Fruit fly (Drosophila melanogaster): ENCODE data around the gene CG3061.

CG3061 gene

dm6 chr3R:13999531-13999930 lies 32.6 kb upstream of the CG3061 start (continued):
- peak; percentile 62 for TF ChIP-seq Rx (GFP tag; IDR thresholded peaks at IDR 0.05)
- no peak for TF ChIP-seq CG11398 (GFP tag; optimal IDR thresholded peaks at IDR 0.05)
- no peak for TF ChIP-seq CG13775 (GFP tag; optimal IDR thresholded peaks at IDR 0.05)
- peak; percentile 21 for TF ChIP-seq disco-r (GFP tag; optimal IDR thresholded peaks at IDR 0.05)
- no peak for TF ChIP-seq CG4360 (GFP tag; IDR thresholded peaks at IDR 0.05)
- TF ChIP-seq CG15479 (GFP tag; optimal IDR thresholded peaks at IDR 0.05), result no peak
- TF ChIP-seq seq (GFP tag; IDR thresholded peaks at IDR 0.05), result 0 out of 2 replicates have a peak, but pooled peaks have one; percentile 33
- no peak for TF ChIP-seq bigmax (GFP tag; optimal IDR thresholded peaks at IDR 0.05)
- TF ChIP-seq CG33557 (GFP tag; optimal IDR thresholded peaks at IDR 0.05), result no peak
- TF ChIP-seq grn (GFP tag; optimal IDR thresholded peaks at IDR 0.05), result no peak
- no peak; the same call in 1 of the 2 replicates for TF ChIP-seq CG31224 (GFP tag; IDR thresholded peaks at IDR 0.05)
- no peak for TF ChIP-seq z (GFP tag; IDR thresholded peaks at IDR 0.05)
- no peak for TF ChIP-seq schlank (tag; optimal IDR thresholded peaks at IDR 0.05)
- TF ChIP-seq ac (GFP tag; optimal IDR thresholded peaks at IDR 0.05), result no peak
- no peak for TF ChIP-seq toy (GFP tag; IDR thresholded peaks at IDR 0.05)
- TF ChIP-seq CG16813 (GFP tag; IDR thresholded peaks at IDR 0.05; ENCODE audit: partially characterized antibody), result no peak
- TF ChIP-seq sr (GFP tag; IDR thresholded peaks at IDR 0.05), result peak; percentile 56; the same call in 1 of the 3 replicates
- TF ChIP-seq en (GFP tag; optimal IDR thresholded peaks at IDR 0.05), result peak; percentile 23
- 0 out of 2 replicates have a peak, but pooled peaks have one; percentile 20 for TF ChIP-seq CG7372 (GFP tag; IDR thresholded peaks at IDR 0.05)
- TF ChIP-seq Bteb2 (GFP tag; optimal IDR thresholded peaks at IDR 0.05), result no peak
- TF ChIP-seq PHDP (tag; optimal IDR thresholded peaks at IDR 0.05), result no peak
- no peak for TF ChIP-seq CG9797 (GFP tag; optimal IDR thresholded peaks at IDR 0.05)
- TF ChIP-seq CG7357 (GFP tag; IDR thresholded peaks at IDR 0.05), result no peak
- TF ChIP-seq CG12659 (GFP tag; optimal IDR thresholded peaks at IDR 0.05), result no peak
- peak; percentile 24 for TF ChIP-seq Xbp1 (GFP tag; optimal IDR thresholded peaks at IDR 0.05)
- TF ChIP-seq pum (GFP tag; optimal IDR thresholded peaks at IDR 0.05), result peak; percentile 44
- TF ChIP-seq her (GFP tag; optimal IDR thresholded peaks at IDR 0.05), result peak; percentile 30
- no peak for TF ChIP-seq odd (GFP tag; optimal IDR thresholded peaks at IDR 0.05)
- peak; percentile 72 for TF ChIP-seq jumu (GFP tag; optimal IDR thresholded peaks at IDR 0.05)
- peak; percentile 27 for TF ChIP-seq CG7987 (GFP tag; optimal IDR thresholded peaks at IDR 0.05)
- no peak for TF ChIP-seq Kr (GFP tag; optimal IDR thresholded peaks at IDR 0.05)
- TF ChIP-seq CG13287 (GFP tag; IDR thresholded peaks at IDR 0.05; ENCODE audit: partially characterized antibody), result no peak
- TF ChIP-seq mirr (GFP tag; optimal IDR thresholded peaks at IDR 0.05), result no peak
- TF ChIP-seq kni (GFP tag; optimal IDR thresholded peaks at IDR 0.05), result no peak
- peak; percentile 40 for TF ChIP-seq Sry-δ (GFP tag; optimal IDR thresholded peaks at IDR 0.05)
- TF ChIP-seq pita (GFP tag; optimal IDR thresholded peaks at IDR 0.05), result no peak
- TF ChIP-seq CG9609 (GFP tag; optimal IDR thresholded peaks at IDR 0.05), result no peak
- TF ChIP-seq Aef1 (GFP tag; IDR thresholded peaks at IDR 0.05), result no peak; the same call in 2 of the 3 replicates
- no peak for TF ChIP-seq CG2875 (GFP tag; optimal IDR thresholded peaks at IDR 0.05)
- no peak for TF ChIP-seq Mes4 (GFP tag; optimal IDR thresholded peaks at IDR 0.05)
- no peak for TF ChIP-seq gsb (GFP tag; IDR thresholded peaks at IDR 0.05)
- peak; percentile 17 for TF ChIP-seq jing (GFP tag; optimal IDR thresholded peaks at IDR 0.05)
- no peak for TF ChIP-seq CG3838 (GFP tag; optimal IDR thresholded peaks at IDR 0.05)
- no peak for TF ChIP-seq sug (tag; optimal IDR thresholded peaks at IDR 0.05)
- TF ChIP-seq hkb (optimal IDR thresholded peaks at IDR 0.05), result no peak
- peak; percentile 74 for TF ChIP-seq hkb (GFP tag; IDR thresholded peaks at IDR 0.05)
- no peak for TF ChIP-seq dan (GFP tag; IDR thresholded peaks at IDR 0.05)
- no peak for TF ChIP-seq sna (GFP tag; IDR thresholded peaks at IDR 0.05; ENCODE audit: partially characterized antibody)
- no peak for TF ChIP-seq jigr1 (GFP tag; IDR thresholded peaks at IDR 0.05)
- no peak for TF ChIP-seq CG4404 (GFP tag; IDR thresholded peaks at IDR 0.05)
- no peak for TF ChIP-seq CG11085 (GFP tag; IDR thresholded peaks at IDR 0.05)
- no peak for TF ChIP-seq CG3065 (GFP tag; optimal IDR thresholded peaks at IDR 0.05)
